Fruit fly (Drosophila melanogaster) Kc167 (cell line): ENCODE measurements around the gene nrv1.

Experiments
- Myc ChIP-seq: fragments of >200 bp; optimal IDR thresholded peaks from 2 replicates; lab custom pipeline; 2017; ENCODE audit warnings: missing external identifiers
- h ChIP-seq: fragments of >200 bp; optimal IDR thresholded peaks from 3 replicates; lab custom pipeline; 2018; ENCODE audit warnings: missing external identifiers
- ttk ChIP-seq: sonication (Bioruptor generic); optimal IDR thresholded peaks from 2 replicates; lab custom pipeline; 2017; ENCODE audit warnings: missing external identifiers

DNA sequence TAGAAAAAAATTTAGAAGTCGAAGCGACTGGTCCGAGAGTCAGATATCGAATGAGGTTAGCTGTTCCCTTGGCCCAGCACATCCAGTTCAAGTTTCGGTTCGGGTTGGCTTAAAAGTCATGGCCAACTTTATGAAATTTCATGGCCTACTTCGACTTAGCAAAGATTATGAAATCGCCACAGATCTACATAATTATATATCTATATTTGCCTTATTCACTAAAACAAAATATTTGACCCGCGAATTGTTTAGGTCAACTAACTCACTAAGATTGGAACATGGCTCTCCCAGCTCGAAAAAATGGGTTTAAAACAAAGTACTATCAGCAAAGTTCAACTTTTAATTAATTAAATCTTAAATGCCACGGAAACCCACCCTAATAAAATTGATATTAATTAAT lies 14.1 kb upstream of the nrv1 start, which contains the start of gene CG17376:
- TF ChIP-seq ttk (lab: Kevin White, UChicago) (no peak), Myc (lab: Kevin White, UChicago) (no peak), h (no peak)
